Fruit fly (Drosophila melanogaster) whole organism, wandering third instar larva: ENCODE data around the gene CG8031.

Experiments
- Abd-B ChIP-seq: fragments of >200 bp; optimal IDR thresholded peaks from 2 replicates; lab custom pipeline; 2017; ENCODE audit warnings: missing biosample characterization, missing genetic modification characterization
- CG32264 ChIP-seq: fragments of 200-800 bp; sonication (Bioruptor generic); optimal IDR thresholded peaks from 2 replicates; lab custom pipeline; 2016; ENCODE audit warnings: missing biosample characterization, missing genetic modification characterization
- CG9705 ChIP-seq: fragments of 200-800 bp; sonication (Bioruptor generic); optimal IDR thresholded peaks from 2 replicates; lab custom pipeline; 2018; ENCODE audit warnings: missing biosample characterization, mild to moderate bottlenecking, missing genetic modification characterization
- CrebA ChIP-seq: fragments of 200-800 bp; sonication (Bioruptor generic); optimal IDR thresholded peaks from 2 replicates; lab custom pipeline; 2016; ENCODE audit warnings: missing biosample characterization, mild to moderate bottlenecking, missing genetic modification characterization, borderline replicate concordance
- Dfd ChIP-seq: fragments of >200 bp; optimal IDR thresholded peaks from 2 replicates; lab custom pipeline; 2017; ENCODE audit warnings: missing biosample characterization, missing genetic modification characterization
- Dif ChIP-seq: fragments of 200-275, 200-300 bp; sonication (Bioruptor generic); optimal IDR thresholded peaks from 2 replicates; lab custom pipeline; 2018; ENCODE audit warnings: missing biosample characterization, missing genetic modification characterization; ENCODE audit not compliant: partially characterized antibody
- GATAd ChIP-seq: sonication (Bioruptor generic); optimal IDR thresholded peaks from 2 replicates; lab custom pipeline; 2016; ENCODE audit warnings: missing biosample characterization, missing genetic modification characterization
- HLH106 ChIP-seq: fragments of 200-800 bp; optimal IDR thresholded peaks from 3 replicates; lab custom pipeline; 2019; ENCODE audit warnings: missing biosample characterization, mild to moderate bottlenecking, missing genetic modification characterization, moderate library complexity
- Hnf4 ChIP-seq: fragments of 200-800 bp; sonication (Bioruptor generic); optimal IDR thresholded peaks from 2 replicates; lab custom pipeline; 2016; ENCODE audit warnings: missing biosample characterization, mild to moderate bottlenecking, missing genetic modification characterization
- Hr78 ChIP-seq: fragments of >200 bp; optimal IDR thresholded peaks from 2 replicates; lab custom pipeline; 2017; ENCODE audit warnings: missing biosample characterization, missing genetic modification characterization
- Hr83 ChIP-seq: fragments of 200-300 bp; sonication (Bioruptor generic); optimal IDR thresholded peaks from 2 replicates; lab custom pipeline; 2016; ENCODE audit warnings: missing biosample characterization, mild to moderate bottlenecking, missing genetic modification characterization, moderate library complexity; ENCODE audit not compliant: poor library complexity, severe bottlenecking
- Jra ChIP-seq: sonication (Bioruptor generic); optimal IDR thresholded peaks from 2 replicates; lab custom pipeline; 2016; ENCODE audit warnings: missing biosample characterization, missing genetic modification characterization
- Mio ChIP-seq: sonication (Bioruptor generic); optimal IDR thresholded peaks from 2 replicates; lab custom pipeline; 2016; ENCODE audit warnings: missing biosample characterization, missing genetic modification characterization
- Myc ChIP-seq: fragments of >200 bp; optimal IDR thresholded peaks from 2 replicates; lab custom pipeline; 2017
- N ChIP-seq: fragments of >200 bp; optimal IDR thresholded peaks from 2 replicates; lab custom pipeline; 2018; ENCODE audit warnings: missing biosample characterization, missing external identifiers, missing genetic modification characterization
- OdsH ChIP-seq: fragments of 200-800 bp; sonication (Bioruptor generic); optimal IDR thresholded peaks from 2 replicates; lab custom pipeline; 2016; ENCODE audit warnings: missing biosample characterization, mild to moderate bottlenecking, missing genetic modification characterization
- Rel ChIP-seq, 2 experiments: fragments of 200-800 bp; sonication (Bioruptor generic) in 1 of 2; optimal IDR thresholded peaks; 2 replicates in 1 of 2; 3 replicates in 1 of 2; lab custom pipeline; 2016 to 2019; ENCODE audit warnings: mild to moderate bottlenecking in 2 of 2, missing biosample characterization in 2 of 2, missing genetic modification characterization in 2 of 2, moderate library complexity in 1 of 2
- Sp1 ChIP-seq: fragments of 200-800 bp; sonication (Bioruptor generic); optimal IDR thresholded peaks from 3 replicates; lab custom pipeline; 2019; ENCODE audit warnings: missing biosample characterization, mild to moderate bottlenecking, missing genetic modification characterization, moderate library complexity
- Vsx2 ChIP-seq: fragments of 200-300, 225-300 bp; sonication (Bioruptor generic); optimal IDR thresholded peaks from 2 replicates; lab custom pipeline; 2018; ENCODE audit warnings: missing biosample characterization, missing genetic modification characterization; ENCODE audit not compliant: partially characterized antibody
- br ChIP-seq: fragments of 200-800 bp; sonication (Bioruptor generic); optimal IDR thresholded peaks from 2 replicates; lab custom pipeline; 2016; ENCODE audit warnings: missing biosample characterization, missing genetic modification characterization
- brk ChIP-seq: fragments of 200-800 bp; sonication (Bioruptor generic); optimal IDR thresholded peaks from 2 replicates; lab custom pipeline; 2016; ENCODE audit warnings: missing biosample characterization, mild to moderate bottlenecking, missing genetic modification characterization
- dl ChIP-seq, 2 experiments: fragments of 175-275, 200-275 bp in 1 of 2; fragments of 200-275 bp in 1 of 2; sonication (Bioruptor generic); optimal IDR thresholded peaks; lab custom pipeline; 2018; ENCODE audit warnings: mild to moderate bottlenecking in 2 of 2, missing biosample characterization in 2 of 2, missing genetic modification characterization in 2 of 2, moderate library complexity in 2 of 2; ENCODE audit not compliant: partially characterized antibody in 2 of 2, insufficient read depth in 1 of 2
- dmrt93B ChIP-seq: fragments of 200-800 bp; sonication (Bioruptor generic); optimal IDR thresholded peaks from 2 replicates; lab custom pipeline; 2018; ENCODE audit warnings: missing biosample characterization, mild to moderate bottlenecking, missing genetic modification characterization
- dsf ChIP-seq: sonication (Bioruptor generic); optimal IDR thresholded peaks from 2 replicates; lab custom pipeline; 2016; ENCODE audit warnings: missing biosample characterization, missing genetic modification characterization, borderline replicate concordance
- ey ChIP-seq: fragments of 200-800 bp; sonication (Bioruptor generic); optimal IDR thresholded peaks from 2 replicates; lab custom pipeline; 2016; ENCODE audit warnings: missing biosample characterization, missing genetic modification characterization
- foxo ChIP-seq, 2 experiments: fragments of 200-800 bp; sonication (Bioruptor generic); optimal IDR thresholded peaks; 2 replicates in 1 of 2; 3 replicates in 1 of 2; lab custom pipeline; 2016 to 2017; ENCODE audit warnings: missing biosample characterization in 2 of 2, missing genetic modification characterization in 2 of 2
- fru ChIP-seq: fragments of 200-800 bp; sonication (Bioruptor generic); optimal IDR thresholded peaks from 3 replicates; lab custom pipeline; 2016; ENCODE audit warnings: missing biosample characterization, mild to moderate bottlenecking, missing genetic modification characterization
- h ChIP-seq: fragments of 200-800 bp; sonication (Bioruptor generic); optimal IDR thresholded peaks from 3 replicates; lab custom pipeline; 2016; ENCODE audit warnings: missing biosample characterization, mild to moderate bottlenecking, missing genetic modification characterization
- jim ChIP-seq: fragments of 175-275, 200-325 bp; sonication (Bioruptor generic); optimal IDR thresholded peaks from 2 replicates; lab custom pipeline; 2016; ENCODE audit warnings: missing biosample characterization, mild to moderate bottlenecking, missing genetic modification characterization
- lola ChIP-seq: fragments of >200 bp; optimal IDR thresholded peaks from 2 replicates; lab custom pipeline; 2017; ENCODE audit warnings: missing biosample characterization, missing genetic modification characterization
- pan ChIP-seq: fragments of >200 bp; optimal IDR thresholded peaks from 2 replicates; lab custom pipeline; 2017
- psq ChIP-seq: fragments of 200-800 bp; sonication (Bioruptor generic); optimal IDR thresholded peaks from 3 replicates; lab custom pipeline; 2017; ENCODE audit warnings: missing biosample characterization, mild to moderate bottlenecking, missing genetic modification characterization, moderate library complexity
- rgr ChIP-seq: fragments of 200-800 bp; sonication (Bioruptor generic); optimal IDR thresholded peaks from 3 replicates; lab custom pipeline; 2016; ENCODE audit warnings: missing biosample characterization, mild to moderate bottlenecking, missing genetic modification characterization
- sage ChIP-seq: fragments of 200-800 bp; sonication (Bioruptor generic); optimal IDR thresholded peaks from 2 replicates; lab custom pipeline; 2016; ENCODE audit warnings: missing biosample characterization, mild to moderate bottlenecking, missing genetic modification characterization
- tai ChIP-seq: sonication (Bioruptor generic); optimal IDR thresholded peaks from 2 replicates; lab custom pipeline; 2016; ENCODE audit warnings: missing biosample characterization, missing genetic modification characterization
- usp ChIP-seq: fragments of >200 bp; optimal IDR thresholded peaks from 2 replicates; lab custom pipeline; 2017; ENCODE audit warnings: missing biosample characterization, missing genetic modification characterization
- woc ChIP-seq: sonication (Bioruptor generic); optimal IDR thresholded peaks from 2 replicates; lab custom pipeline; 2016; ENCODE audit warnings: missing biosample characterization, mild to moderate bottlenecking, missing genetic modification characterization

Gene CG8031

dm6 chr3R:13015402-13015801 lies 4.3 kb upstream of the CG8031 start:
- TF ChIP-seq dl (GFP tag; optimal IDR thresholded peaks at IDR 0.05; lab: Kevin White, UChicago; ENCODE audit: insufficient read depth in 1 of 2, partially characterized antibody in 2 of 2): no peak
- no peak for TF ChIP-seq HLH106 (tag; lab: Kevin White, UChicago)
- TF ChIP-seq Vsx2 (GFP tag; lab: Kevin White, UChicago): no peak
- no peak for TF ChIP-seq CrebA
- TF ChIP-seq pan (lab: Kevin White, UChicago): no peak
- TF ChIP-seq, all 38 proteins: peak for 0

DNA sequence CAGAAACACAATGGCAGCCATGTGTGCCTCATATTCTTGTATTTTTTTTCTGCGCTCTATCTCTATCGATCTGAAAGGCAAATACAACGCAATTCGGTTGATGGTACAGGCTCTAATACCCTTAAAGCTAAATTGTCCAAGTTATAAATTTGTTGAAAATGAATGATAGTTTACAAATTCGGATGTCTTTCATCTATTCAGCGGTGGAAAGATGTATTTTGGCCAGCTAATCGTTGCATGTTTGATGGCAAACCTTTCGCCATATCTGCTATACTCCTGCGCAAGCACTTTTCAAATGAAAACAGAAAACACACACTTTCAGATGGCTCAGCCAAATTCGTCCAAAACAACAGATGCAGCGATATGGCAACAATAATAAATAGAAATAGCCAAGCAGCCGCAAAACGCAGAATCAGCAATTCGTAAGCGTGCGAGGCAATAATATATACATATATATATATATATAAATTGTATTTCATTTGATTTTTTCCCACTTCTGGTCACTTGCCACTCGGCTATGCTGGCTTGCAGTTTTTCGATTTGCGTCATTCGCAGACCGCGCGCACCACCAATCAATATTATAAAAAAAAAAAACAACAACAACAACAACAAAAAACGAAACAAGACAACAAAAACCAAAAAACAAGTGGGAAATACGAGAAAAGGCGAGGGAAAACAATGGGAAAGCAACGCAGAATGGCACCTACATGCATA lies 3.2 kb upstream of the CG8031 start:
- no peak for TF ChIP-seq Dif (GFP tag; lab: Kevin White, UChicago)
- no peak for TF ChIP-seq lola (GFP tag; lab: Kevin White, UChicago)
- no peak for TF ChIP-seq Hr78
- TF ChIP-seq CG32264 (GFP tag; lab: Kevin White, UChicago): no peak
- TF ChIP-seq Mio (GFP tag; lab: Kevin White, UChicago): no peak
- TF ChIP-seq Sp1 (GFP tag; lab: Kevin White, UChicago): no peak
- no peak for TF ChIP-seq woc (GFP tag; lab: Kevin White, UChicago)
- no peak for TF ChIP-seq Myc
- TF ChIP-seq Abd-B (GFP tag; lab: Kevin White, UChicago): no peak
- no peak for TF ChIP-seq psq (GFP tag; lab: Kevin White, UChicago)
- TF ChIP-seq fru: no peak
- TF ChIP-seq h (GFP tag; lab: Kevin White, UChicago): no peak
- no peak for TF ChIP-seq HLH106 (tag; lab: Kevin White, UChicago)
- no peak for TF ChIP-seq N (GFP tag; lab: Kevin White, UChicago)
- TF ChIP-seq OdsH (GFP tag; lab: Kevin White, UChicago): no peak
- TF ChIP-seq br (GFP tag; lab: Kevin White, UChicago): no peak
- no peak for TF ChIP-seq Hnf4 (GFP tag; lab: Kevin White, UChicago)

dm6 chr3R:13012990-13013389 lies 1.9 kb upstream of the CG8031 start:
- TF ChIP-seq Myc (no peak), dsf (no peak), psq (GFP tag; lab: Kevin White, UChicago) (peak; percentile 34), jim (GFP tag; lab: Kevin White, UChicago) (no peak), CG32264 (GFP tag; lab: Kevin White, UChicago) (no peak), dl (GFP tag; optimal IDR thresholded peaks at IDR 0.05; lab: Kevin White, UChicago; ENCODE audit: insufficient read depth in 1 of 2, partially characterized antibody in 2 of 2) (peak in 1 of 2 experiments; percentile 7), Hr83 (peak; percentile 21)

DNA sequence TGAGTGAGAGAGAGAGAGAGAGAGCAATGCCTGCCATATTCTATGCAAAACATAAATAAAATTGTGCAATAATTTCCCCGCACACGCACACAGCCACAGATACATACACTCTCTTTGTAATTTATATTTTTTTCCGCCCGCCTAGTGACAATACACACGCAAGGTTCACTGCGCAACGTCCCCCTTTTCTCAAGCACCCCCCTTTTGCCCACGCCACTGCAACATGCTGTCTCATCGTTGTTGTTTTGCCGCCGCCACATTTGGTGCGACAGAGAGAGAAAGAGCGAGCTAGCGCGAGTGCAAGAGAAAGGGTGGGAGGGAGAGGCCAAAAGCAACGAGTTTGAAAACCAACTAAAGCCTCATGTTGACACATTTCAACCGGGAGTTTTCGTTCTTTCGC lies 1.2 kb upstream of the CG8031 start:
- no peak for TF ChIP-seq usp (GFP tag; lab: Kevin White, UChicago)
- TF ChIP-seq Myc: no peak
- no peak for TF ChIP-seq dmrt93B (GFP tag; lab: Kevin White, UChicago)
- TF ChIP-seq h (GFP tag; lab: Kevin White, UChicago): peak; percentile 85
- TF ChIP-seq Hnf4 (GFP tag; lab: Kevin White, UChicago): no peak
- TF ChIP-seq Hr83: peak; percentile 78
- TF ChIP-seq Mio (GFP tag; lab: Kevin White, UChicago): no peak
- TF ChIP-seq GATAd (GFP tag; lab: Kevin White, UChicago): no peak
- no peak for TF ChIP-seq Hr78
- peak; percentile 60 for TF ChIP-seq Sp1 (GFP tag; lab: Kevin White, UChicago)
- TF ChIP-seq psq (GFP tag; lab: Kevin White, UChicago): peak; percentile 75
- TF ChIP-seq Jra: peak; percentile 49
- peak; percentile 82 for TF ChIP-seq ey
- peak; percentile 21 for TF ChIP-seq CG32264 (GFP tag; lab: Kevin White, UChicago)
- TF ChIP-seq Vsx2 (GFP tag; lab: Kevin White, UChicago): no peak
- TF ChIP-seq tai (GFP tag; lab: Kevin White, UChicago): no peak
- TF ChIP-seq woc (GFP tag; lab: Kevin White, UChicago): peak; percentile 47
- no peak for TF ChIP-seq brk (GFP tag; lab: Kevin White, UChicago)
- TF ChIP-seq foxo (GFP tag; optimal IDR thresholded peaks at IDR 0.05; lab: Kevin White, UChicago): peak; percentile 64 to 83
- peak; percentile 81 for TF ChIP-seq br (GFP tag; lab: Kevin White, UChicago)
- peak; percentile 64 for TF ChIP-seq OdsH (GFP tag; lab: Kevin White, UChicago)
- TF ChIP-seq sage (GFP tag; lab: Kevin White, UChicago): no peak
- no peak for TF ChIP-seq Abd-B (GFP tag; lab: Kevin White, UChicago)
- TF ChIP-seq lola (GFP tag; lab: Kevin White, UChicago): no peak
- TF ChIP-seq dsf: no peak
- no peak for TF ChIP-seq dl (GFP tag; optimal IDR thresholded peaks at IDR 0.05; lab: Kevin White, UChicago; ENCODE audit: insufficient read depth in 1 of 2, partially characterized antibody in 2 of 2)
- no peak for TF ChIP-seq Dfd (GFP tag; lab: Kevin White, UChicago)
- peak; percentile 11 for TF ChIP-seq jim (GFP tag; lab: Kevin White, UChicago)
- peak; percentile 7 for TF ChIP-seq CG9705 (GFP tag; lab: Kevin White, UChicago)
- peak; percentile 83 for TF ChIP-seq fru
- TF ChIP-seq rgr: peak; percentile 80
- no peak for TF ChIP-seq Rel (GFP tag; optimal IDR thresholded peaks at IDR 0.05; lab: Kevin White, UChicago)
- TF ChIP-seq Rel (tag; optimal IDR thresholded peaks at IDR 0.05; lab: Kevin White, UChicago): peak; percentile 60
- TF ChIP-seq CrebA: no peak
- TF ChIP-seq Dif (GFP tag; lab: Kevin White, UChicago): peak; percentile 41
- TF ChIP-seq N (GFP tag; lab: Kevin White, UChicago): peak; percentile 72
- no peak for TF ChIP-seq pan (lab: Kevin White, UChicago)
- TF ChIP-seq HLH106 (tag; lab: Kevin White, UChicago): peak; percentile 61
